ENCODE assay signal across 1 fruit fly cellular context in the genomic region with DNA sequence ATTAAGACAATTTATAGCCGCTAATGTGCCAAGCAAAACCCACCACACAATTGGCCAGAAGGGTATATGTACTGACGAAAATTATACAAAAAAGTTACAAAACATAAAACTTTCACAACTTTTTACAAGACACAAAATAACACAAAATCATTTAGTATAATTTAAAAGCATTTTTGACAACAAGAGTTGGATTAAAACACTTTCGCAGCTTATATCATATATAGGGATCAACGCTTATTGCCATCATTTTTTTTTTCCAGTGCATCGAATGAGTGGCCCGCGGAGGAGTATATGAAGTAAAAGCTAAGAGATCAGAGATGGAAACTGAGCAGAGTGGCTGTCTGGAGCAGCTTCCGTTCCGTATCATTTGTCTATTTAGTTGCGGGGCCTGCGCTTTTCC.
TF ChIP-seq lines count a peak whose summit lies in the region.

No protein-coding gene starts in this region.

TF ChIP-seq in whole organism, prepupa, 60 proteins besides CTCF, POLR2A, EP300 and RAD21 (continued from another document):
- TF ChIP-seq Smox (GFP tag; optimal IDR thresholded peaks at IDR 0.05; lab: Kevin White, UChicago) = peak; percentile 29
- TF ChIP-seq Ets96B (tag; optimal IDR thresholded peaks at IDR 0.05; lab: Kevin White, UChicago) = peak; percentile 60
- TF ChIP-seq Eip78C (GFP tag; lab: Kevin White, UChicago) = peak; percentile 94
- TF ChIP-seq Hr4 (GFP tag; optimal IDR thresholded peaks at IDR 0.05; lab: Kevin White, UChicago) = peak; percentile 46
- TF ChIP-seq fd59A (GFP tag; optimal IDR thresholded peaks at IDR 0.05; lab: Kevin White, UChicago) = peak; percentile 43
- peak; percentile 65 for TF ChIP-seq dsx (GFP tag; optimal IDR thresholded peaks at IDR 0.05; lab: Kevin White, UChicago; ENCODE audit: poor library complexity, severe bottlenecking)
- peak; percentile 52 for TF ChIP-seq CG34406 (GFP tag; optimal IDR thresholded peaks at IDR 0.05; lab: Kevin White, UChicago)
- TF ChIP-seq CG4318 (GFP tag; optimal IDR thresholded peaks at IDR 0.05; lab: Kevin White, UChicago) = no peak
- TF ChIP-seq svp (GFP tag; lab: Kevin White, UChicago) = peak; percentile 63
- peak; percentile 66 for TF ChIP-seq acj6 (GFP tag; optimal IDR thresholded peaks at IDR 0.05; lab: Kevin White, UChicago)
- peak; percentile 62 for TF ChIP-seq CG8632 (GFP tag; optimal IDR thresholded peaks at IDR 0.05; lab: Kevin White, UChicago)
- TF ChIP-seq Blimp-1 (GFP tag; optimal IDR thresholded peaks at IDR 0.05; lab: Kevin White, UChicago) = no peak
- no peak for TF ChIP-seq fd85E (GFP tag; optimal IDR thresholded peaks at IDR 0.05; lab: Kevin White, UChicago)
- TF ChIP-seq CG16779 (tag; optimal IDR thresholded peaks at IDR 0.05; lab: Kevin White, UChicago) = no peak
- TF ChIP-seq CG1621 (tag; optimal IDR thresholded peaks at IDR 0.05; lab: Kevin White, UChicago) = peak; percentile 59
- peak; percentile 7 for TF ChIP-seq vri (GFP tag; optimal IDR thresholded peaks at IDR 0.05; lab: Kevin White, UChicago)
- no peak for TF ChIP-seq Hr38 (GFP tag; optimal IDR thresholded peaks at IDR 0.05; lab: Kevin White, UChicago)
- peak; percentile 28 for TF ChIP-seq CG6792 (GFP tag; optimal IDR thresholded peaks at IDR 0.05; lab: Kevin White, UChicago)
- TF ChIP-seq Met (GFP tag; optimal IDR thresholded peaks at IDR 0.05; lab: Kevin White, UChicago) = peak; percentile 63
- no peak for TF ChIP-seq CG10669 (GFP tag; optimal IDR thresholded peaks at IDR 0.05; lab: Kevin White, UChicago)
- TF ChIP-seq Eip75B (GFP tag; optimal IDR thresholded peaks at IDR 0.05; lab: Kevin White, UChicago) = peak; percentile 48
- no peak for TF ChIP-seq Gug (GFP tag; IDR thresholded peaks at IDR 0.05; lab: Robert Waterston, UW)
- no peak for TF ChIP-seq CG6854 (GFP tag; optimal IDR thresholded peaks at IDR 0.05; lab: Kevin White, UChicago)
- TF ChIP-seq CG15336 (GFP tag; IDR thresholded peaks at IDR 0.05; lab: Robert Waterston, UW) = peak; percentile 49; the same call in 1 of the 2 replicates
- peak; percentile 25 to 46 for TF ChIP-seq ss (GFP tag; optimal IDR thresholded peaks at IDR 0.05; lab: Kevin White, UChicago)
- TF ChIP-seq CG11294 (GFP tag; IDR thresholded peaks at IDR 0.05; lab: Robert Waterston, UW) = no peak
- TF ChIP-seq Sox14 (GFP tag; optimal IDR thresholded peaks at IDR 0.05; lab: Kevin White, UChicago) = peak; percentile 59
- peak; percentile 32 for TF ChIP-seq CG32006 (GFP tag; optimal IDR thresholded peaks at IDR 0.05; lab: Kevin White, UChicago)
- no peak for TF ChIP-seq CG11902 (GFP tag; optimal IDR thresholded peaks at IDR 0.05; lab: Kevin White, UChicago)
- TF ChIP-seq CG8119 (GFP tag; IDR thresholded peaks at IDR 0.05; lab: Robert Waterston, UW) = peak; percentile 50; the same call in 1 of the 3 replicates
- TF ChIP-seq Sox15 (GFP tag; optimal IDR thresholded peaks at IDR 0.05; lab: Kevin White, UChicago) = peak; percentile 32
- peak; percentile 36 for TF ChIP-seq net (GFP tag; optimal IDR thresholded peaks at IDR 0.05; lab: Kevin White, UChicago)
- TF ChIP-seq salr (GFP tag; optimal IDR thresholded peaks at IDR 0.05; lab: Kevin White, UChicago) = peak in 1 of 2 experiments; percentile 56
- TF ChIP-seq CG3032 (tag; optimal IDR thresholded peaks at IDR 0.05; lab: Kevin White, UChicago) = peak; percentile 21
- peak; percentile 11 for TF ChIP-seq lz (GFP tag; optimal IDR thresholded peaks at IDR 0.05; lab: Kevin White, UChicago)
